Fruit fly (Drosophila melanogaster) S2 (cell line): ENCODE measurements around the gene CG2972.

Experiments used
- CG8478 ChIP-seq: fragments of >200 bp; optimal IDR thresholded peaks from 2 replicates; lab custom pipeline; 2018
- CTCF ChIP-seq, 2 experiments: fragments of >200 bp; optimal IDR thresholded peaks; 2 replicates each; lab custom pipeline; 2018

DNA sequence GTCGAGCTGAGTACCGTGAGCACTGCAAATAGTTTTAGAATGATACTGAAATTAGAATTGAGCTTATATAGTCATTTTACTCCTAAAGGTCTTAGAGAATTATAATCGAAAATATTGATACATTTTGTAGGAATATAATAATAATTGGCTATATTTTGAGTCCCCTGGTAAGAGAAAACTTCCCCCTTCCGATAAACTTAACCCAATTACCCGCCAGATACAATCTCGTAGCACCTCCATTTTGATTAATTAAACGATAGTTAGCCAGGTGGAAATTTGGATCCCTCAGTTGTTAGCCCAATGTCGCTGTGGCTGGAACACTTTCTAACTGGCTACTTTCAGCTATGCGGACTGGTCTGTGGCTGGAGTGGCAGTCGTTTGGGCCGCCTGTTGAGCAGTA is 21.6 kb upstream of the CG2972 start, which contains the start of gene Gr9a:
- TF ChIP-seq CG8478 (lab: Kevin White, UChicago) (no peak), CTCF (optimal IDR thresholded peaks at IDR 0.05; lab: Kevin White, UChicago) (no peak)
